Worm (Caenorhabditis elegans) whole organism, L2 larva: ENCODE data around the gene lgmn-1.

Source experiments
- C34F6.9 ChIP-seq: fragments of 150-350 bp; optimal IDR thresholded peaks from 2 replicates; lab custom pipeline; 2014; ENCODE audit warnings: missing biosample characterization, missing genetic modification characterization
- F13H6.1 ChIP-seq: sonication (generic microtip); optimal IDR thresholded peaks from 2 replicates; lab custom pipeline; 2016; ENCODE audit warnings: missing genetic modification characterization, missing compliant biosample characterization
- R02D3.7 ChIP-seq: fragments of 150-350 bp; optimal IDR thresholded peaks from 2 replicates; lab custom pipeline; 2014; ENCODE audit warnings: missing biosample characterization, missing genetic modification characterization
- Y55F3AM.14 ChIP-seq: fragments of 200-800 bp; sonication (Bioruptor generic); optimal IDR thresholded peaks from 2 replicates; lab custom pipeline; 2018; ENCODE audit warnings: mild to moderate bottlenecking, missing genetic modification characterization, missing compliant biosample characterization
- ZK546.5 ChIP-seq: sonication (generic microtip); optimal IDR thresholded peaks from 2 replicates; lab custom pipeline; 2017; ENCODE audit warnings: missing biosample characterization, missing genetic modification characterization
- alr-1 ChIP-seq: fragments of 150-350 bp; optimal IDR thresholded peaks from 2 replicates; lab custom pipeline; 2014; ENCODE audit warnings: missing biosample characterization, missing genetic modification characterization
- aly-2 ChIP-seq: fragments of 150-350 bp; optimal IDR thresholded peaks from 2 replicates; lab custom pipeline; 2014; ENCODE audit warnings: missing biosample characterization, missing genetic modification characterization
- ama-1 ChIP-seq: fragments of 150-350 bp; optimal IDR thresholded peaks from 2 replicates; lab custom pipeline; 2018; ENCODE audit warnings: inconsistent platforms
- blmp-1 ChIP-seq: sonication (generic microtip); optimal IDR thresholded peaks from 2 replicates; lab custom pipeline; 2017; ENCODE audit warnings: missing genetic modification characterization, mild to moderate bottlenecking, missing compliant biosample characterization, antibody characterized with exemption, moderate library complexity; ENCODE audit not compliant: insufficient read depth
- ceh-16 ChIP-seq: fragments of 150-350 bp; optimal IDR thresholded peaks from 2 replicates; lab custom pipeline; 2014; ENCODE audit warnings: missing biosample characterization, missing genetic modification characterization
- ceh-82 ChIP-seq: fragments of 150-350 bp; optimal IDR thresholded peaks from 2 replicates; lab custom pipeline; 2014; ENCODE audit warnings: missing biosample characterization, missing genetic modification characterization
- crh-2 ChIP-seq: sonication (generic microtip); optimal IDR thresholded peaks from 2 replicates; lab custom pipeline; 2017; ENCODE audit warnings: missing biosample characterization, missing genetic modification characterization
- dmd-4 ChIP-seq: sonication (generic microtip); optimal IDR thresholded peaks from 2 replicates; lab custom pipeline; 2017; ENCODE audit warnings: missing biosample characterization, missing genetic modification characterization
- egl-27 ChIP-seq: sonication (generic microtip); optimal IDR thresholded peaks from 3 replicates; lab custom pipeline; 2017; ENCODE audit warnings: missing biosample characterization, missing genetic modification reagents, missing genetic modification characterization
- elt-1 ChIP-seq: fragments of 150-350 bp; optimal IDR thresholded peaks from 2 replicates; lab custom pipeline; 2014; ENCODE audit warnings: missing biosample characterization, missing genetic modification characterization
- elt-3 ChIP-seq: sonication (generic microtip); optimal IDR thresholded peaks from 2 replicates; lab custom pipeline; 2017; ENCODE audit warnings: missing biosample characterization, missing genetic modification characterization
- fos-1 ChIP-seq: fragments of 150-350 bp; optimal IDR thresholded peaks from 2 replicates; lab custom pipeline; 2014; ENCODE audit warnings: missing biosample characterization, missing genetic modification characterization
- gmeb-1 ChIP-seq: fragments of 150-350 bp; optimal IDR thresholded peaks from 2 replicates; lab custom pipeline; 2014; ENCODE audit warnings: missing biosample characterization, missing genetic modification characterization
- lin-11 ChIP-seq: fragments of 150-350 bp; sonication (generic microtip); optimal IDR thresholded peaks from 2 replicates; lab custom pipeline; 2014; ENCODE audit warnings: missing biosample characterization, missing genetic modification characterization, inconsistent platforms, mixed read lengths
- lin-13 ChIP-seq: fragments of 150-350 bp; optimal IDR thresholded peaks from 2 replicates; lab custom pipeline; 2014; ENCODE audit warnings: missing biosample characterization, missing genetic modification reagents, missing genetic modification characterization
- lin-39 ChIP-seq: fragments of 150-350 bp; optimal IDR thresholded peaks from 2 replicates; lab custom pipeline; 2014; ENCODE audit warnings: missing biosample characterization, missing genetic modification reagents, missing genetic modification characterization
- lsy-2 ChIP-seq, 2 experiments: fragments of 150-350 bp in 1 of 2; sonication (generic microtip) in 1 of 2; optimal IDR thresholded peaks; 2 replicates each; lab custom pipeline; 2014 to 2017; ENCODE audit warnings: missing biosample characterization in 2 of 2, missing genetic modification characterization in 2 of 2
- mbf-1 ChIP-seq: sonication (generic microtip); optimal IDR thresholded peaks from 2 replicates; lab custom pipeline; 2017; ENCODE audit warnings: missing biosample characterization, missing genetic modification characterization
- mdl-1 ChIP-seq, 2 experiments: fragments of 150-350 bp in 1 of 2; sonication (generic microtip) in 1 of 2; optimal IDR thresholded peaks; 2 replicates each; lab custom pipeline; 2017; ENCODE audit warnings: missing biosample characterization in 2 of 2, missing genetic modification characterization in 2 of 2
- nhr-10 ChIP-seq: sonication (generic microtip); optimal IDR thresholded peaks from 2 replicates; lab custom pipeline; 2017; ENCODE audit warnings: missing biosample characterization, missing genetic modification characterization
- nhr-11 ChIP-seq: fragments of 150-350 bp; optimal IDR thresholded peaks from 2 replicates; lab custom pipeline; 2014; ENCODE audit warnings: missing biosample characterization, missing genetic modification characterization
- nhr-12 ChIP-seq: fragments of 150-350 bp; optimal IDR thresholded peaks from 2 replicates; lab custom pipeline; 2014; ENCODE audit warnings: missing biosample characterization, missing genetic modification characterization
- nhr-129 ChIP-seq: fragments of 150-350 bp; optimal IDR thresholded peaks from 2 replicates; lab custom pipeline; 2014; ENCODE audit warnings: missing biosample characterization, missing genetic modification characterization
- nhr-21 ChIP-seq: fragments of 150-350 bp; optimal IDR thresholded peaks from 2 replicates; lab custom pipeline; 2014; ENCODE audit warnings: missing biosample characterization, missing genetic modification characterization
- nhr-237 ChIP-seq: fragments of 150-350 bp; optimal IDR thresholded peaks from 2 replicates; lab custom pipeline; 2014; ENCODE audit warnings: missing biosample characterization, missing genetic modification characterization
- nhr-25 ChIP-seq: fragments of 150-350 bp; sonication (generic microtip); optimal IDR thresholded peaks from 3 replicates; lab custom pipeline; 2014; ENCODE audit warnings: missing biosample characterization, missing genetic modification characterization
- nhr-6 ChIP-seq: fragments of 150-350 bp; optimal IDR thresholded peaks from 2 replicates; lab custom pipeline; 2014; ENCODE audit warnings: missing biosample characterization, missing genetic modification characterization
- nhr-77 ChIP-seq: fragments of 150-350 bp; optimal IDR thresholded peaks from 2 replicates; lab custom pipeline; 2014; ENCODE audit warnings: missing biosample characterization, missing genetic modification characterization
- peb-1 ChIP-seq: fragments of 150-350 bp; optimal IDR thresholded peaks from 2 replicates; lab custom pipeline; 2014; ENCODE audit warnings: missing biosample characterization, missing genetic modification characterization
- sem-4 ChIP-seq: fragments of 150-350 bp; optimal IDR thresholded peaks from 2 replicates; lab custom pipeline; 2014; ENCODE audit warnings: missing biosample characterization, missing genetic modification reagents, missing genetic modification characterization
- skn-1 ChIP-seq: sonication (generic microtip); optimal IDR thresholded peaks from 2 replicates; lab custom pipeline; 2017; ENCODE audit warnings: missing biosample characterization, missing genetic modification characterization
- sma-3 ChIP-seq: sonication (generic microtip); optimal IDR thresholded peaks from 2 replicates; lab custom pipeline; 2016; ENCODE audit warnings: missing genetic modification reagents, missing genetic modification characterization, missing compliant biosample characterization
- sma-9 ChIP-seq, 2 experiments: fragments of 150-350 bp in 1 of 2; sonication (generic microtip) in 1 of 2; optimal IDR thresholded peaks; 2 replicates each; lab custom pipeline; 2014 to 2016; ENCODE audit warnings: missing genetic modification characterization in 2 of 2, mild to moderate bottlenecking in 1 of 2, missing biosample characterization in 1 of 2, missing compliant biosample characterization in 1 of 2, missing genetic modification reagents in 1 of 2, moderate library complexity in 1 of 2
- snpc-4 ChIP-seq: fragments of 150-350 bp; optimal IDR thresholded peaks from 2 replicates; lab custom pipeline; 2014; ENCODE audit warnings: missing biosample characterization, missing genetic modification characterization
- unc-39 ChIP-seq: fragments of 150-350 bp; optimal IDR thresholded peaks from 2 replicates; lab custom pipeline; 2014; ENCODE audit warnings: missing biosample characterization, missing genetic modification characterization
- unc-55 ChIP-seq: fragments of 150-350 bp; sonication (generic microtip); optimal IDR thresholded peaks from 3 replicates; lab custom pipeline; 2014; ENCODE audit warnings: missing biosample characterization, missing genetic modification reagents, missing genetic modification characterization
- unc-62 ChIP-seq: fragments of 150-350 bp; optimal IDR thresholded peaks from 2 replicates; lab custom pipeline; 2014; ENCODE audit warnings: missing biosample characterization, missing genetic modification reagents, missing genetic modification characterization
- zag-1 ChIP-seq: fragments of 150-350 bp; optimal IDR thresholded peaks from 2 replicates; lab custom pipeline; 2014; ENCODE audit warnings: missing biosample characterization, missing genetic modification characterization
- ztf-11 ChIP-seq: sonication (generic microtip); optimal IDR thresholded peaks from 2 replicates; lab custom pipeline; 2017; ENCODE audit warnings: missing biosample characterization, missing genetic modification characterization
- ztf-4 ChIP-seq: fragments of 150-350 bp; optimal IDR thresholded peaks from 2 replicates; lab custom pipeline; 2014; ENCODE audit warnings: missing biosample characterization, missing genetic modification characterization

lgmn-1 gene

ce11 chrV:12550036-12550626 lies 37.3 kb downstream of the lgmn-1 start, which contains the start of gene F45D3.3 (continued):
- TF ChIP-seq mdl-1 (tag; optimal IDR thresholded peaks at IDR 0.05; lab: Kevin White, UChicago) (peak; percentile 22 to 34), ama-1 (peak; percentile 94), unc-62 (GFP tag; lab: Kevin White, UChicago) (no peak)

- TF ChIP-seq elt-3 (no peak), elt-1 (tag; lab: Kevin White, UChicago) (no peak), unc-62 (GFP tag; lab: Kevin White, UChicago) (no peak), ztf-11 (tag; lab: Kevin White, UChicago) (no peak), C34F6.9 (tag; lab: Kevin White, UChicago) (no peak), nhr-77 (tag; lab: Kevin White, UChicago) (no peak), ztf-4 (tag; lab: Kevin White, UChicago) (no peak), fos-1 (tag; lab: Kevin White, UChicago) (no peak), gmeb-1 (tag; lab: Kevin White, UChicago) (no peak), snpc-4 (tag; lab: Kevin White, UChicago) (no peak), dmd-4 (tag; lab: Kevin White, UChicago) (no peak), crh-2 (no peak), peb-1 (no peak), lsy-2 (tag; optimal IDR thresholded peaks at IDR 0.05; lab: Kevin White, UChicago) (no peak)
- TF ChIP-seq, all 48 proteins: peak for 0
These were observed 37.9 kb downstream of the lgmn-1 start for ce11 chrV:12550755-12551154.

- peak; percentile 42 for TF ChIP-seq lin-13
- no peak for TF ChIP-seq ztf-11 (tag; lab: Kevin White, UChicago)
- no peak for TF ChIP-seq lin-11 (tag; lab: Kevin White, UChicago)
- no peak for TF ChIP-seq dmd-4 (tag; lab: Kevin White, UChicago)
- TF ChIP-seq sma-9 (GFP tag; optimal IDR thresholded peaks at IDR 0.05; lab: Kevin White, UChicago): peak; percentile 19
- TF ChIP-seq sma-9 (tag; optimal IDR thresholded peaks at IDR 0.05; lab: Kevin White, UChicago): no peak
- TF ChIP-seq elt-3: no peak
- no peak for TF ChIP-seq blmp-1 (tag; lab: Kevin White, UChicago)
- no peak for TF ChIP-seq nhr-10 (tag; lab: Kevin White, UChicago)
- TF ChIP-seq Y55F3AM.14 (GFP tag; lab: Kevin White, UChicago): no peak
- TF ChIP-seq ama-1: peak; percentile 94
- TF ChIP-seq crh-2: no peak
- TF ChIP-seq skn-1 (tag; lab: Kevin White, UChicago): no peak
- TF ChIP-seq nhr-25: peak; percentile 11
- TF ChIP-seq zag-1 (tag; lab: Kevin White, UChicago): no peak
- no peak for TF ChIP-seq alr-1 (tag; lab: Kevin White, UChicago)
- no peak for TF ChIP-seq nhr-77 (tag; lab: Kevin White, UChicago)
- TF ChIP-seq nhr-6 (tag; lab: Kevin White, UChicago): no peak
- TF ChIP-seq R02D3.7 (tag; lab: Kevin White, UChicago): no peak
- TF ChIP-seq fos-1 (tag; lab: Kevin White, UChicago): no peak
- TF ChIP-seq ZK546.5 (tag; lab: Kevin White, UChicago): no peak
- peak; percentile 46 for TF ChIP-seq nhr-129 (tag; lab: Kevin White, UChicago)
- TF ChIP-seq unc-55 (GFP tag; lab: Kevin White, UChicago): no peak
- peak; percentile 58 for TF ChIP-seq nhr-11 (tag; lab: Kevin White, UChicago)
- no peak for TF ChIP-seq aly-2 (tag; lab: Kevin White, UChicago)
- no peak for TF ChIP-seq snpc-4 (tag; lab: Kevin White, UChicago)
- TF ChIP-seq lsy-2 (tag; optimal IDR thresholded peaks at IDR 0.05; lab: Kevin White, UChicago): no peak
- TF ChIP-seq mbf-1 (tag; lab: Kevin White, UChicago): no peak
- TF ChIP-seq lin-39: no peak
- TF ChIP-seq ceh-16: no peak
- TF ChIP-seq sma-3 (GFP tag; lab: Kevin White, UChicago): peak; percentile 58
- TF ChIP-seq F13H6.1 (tag; lab: Kevin White, UChicago): no peak
- no peak for TF ChIP-seq peb-1
- TF ChIP-seq elt-1 (tag; lab: Kevin White, UChicago): no peak
- TF ChIP-seq ztf-4 (tag; lab: Kevin White, UChicago): no peak
- TF ChIP-seq nhr-21 (tag; lab: Kevin White, UChicago): peak; percentile 78
- peak; percentile 24 for TF ChIP-seq gmeb-1 (tag; lab: Kevin White, UChicago)
- no peak for TF ChIP-seq mdl-1 (tag; optimal IDR thresholded peaks at IDR 0.05; lab: Kevin White, UChicago)
- TF ChIP-seq nhr-12 (tag; lab: Kevin White, UChicago): no peak
- TF ChIP-seq sem-4 (tag; lab: Kevin White, UChicago): peak; percentile 32
- TF ChIP-seq ceh-82 (tag; lab: Kevin White, UChicago): no peak
- no peak for TF ChIP-seq nhr-237 (tag; lab: Kevin White, UChicago)
- no peak for TF ChIP-seq unc-62 (GFP tag; lab: Kevin White, UChicago)
- no peak for TF ChIP-seq egl-27 (tag; lab: Kevin White, UChicago)
- TF ChIP-seq unc-39: no peak
These were observed 39.0 kb downstream of the lgmn-1 start for ce11 chrV:12551638-12552478.
